Worm (Caenorhabditis elegans) whole organism, L2 larva: ENCODE results near the gene C10A4.1.

Experiments
- C34F6.9 ChIP-seq: fragments of 150-350 bp; optimal IDR thresholded peaks from 2 replicates; lab custom pipeline; 2014; ENCODE audit warnings: missing biosample characterization, missing genetic modification characterization
- F13H6.1 ChIP-seq: sonication (generic microtip); optimal IDR thresholded peaks from 2 replicates; lab custom pipeline; 2016; ENCODE audit warnings: missing genetic modification characterization, missing compliant biosample characterization
- R02D3.7 ChIP-seq: fragments of 150-350 bp; optimal IDR thresholded peaks from 2 replicates; lab custom pipeline; 2014; ENCODE audit warnings: missing biosample characterization, missing genetic modification characterization
- Y55F3AM.14 ChIP-seq: fragments of 200-800 bp; sonication (Bioruptor generic); optimal IDR thresholded peaks from 2 replicates; lab custom pipeline; 2018; ENCODE audit warnings: mild to moderate bottlenecking, missing genetic modification characterization, missing compliant biosample characterization
- ZK546.5 ChIP-seq: sonication (generic microtip); optimal IDR thresholded peaks from 2 replicates; lab custom pipeline; 2017; ENCODE audit warnings: missing biosample characterization, missing genetic modification characterization
- alr-1 ChIP-seq: fragments of 150-350 bp; optimal IDR thresholded peaks from 2 replicates; lab custom pipeline; 2014; ENCODE audit warnings: missing biosample characterization, missing genetic modification characterization
- aly-2 ChIP-seq: fragments of 150-350 bp; optimal IDR thresholded peaks from 2 replicates; lab custom pipeline; 2014; ENCODE audit warnings: missing biosample characterization, missing genetic modification characterization
- blmp-1 ChIP-seq: sonication (generic microtip); optimal IDR thresholded peaks from 2 replicates; lab custom pipeline; 2017; ENCODE audit warnings: missing genetic modification characterization, mild to moderate bottlenecking, missing compliant biosample characterization, antibody characterized with exemption, moderate library complexity; ENCODE audit not compliant: insufficient read depth
- ceh-16 ChIP-seq: fragments of 150-350 bp; optimal IDR thresholded peaks from 2 replicates; lab custom pipeline; 2014; ENCODE audit warnings: missing biosample characterization, missing genetic modification characterization
- ceh-82 ChIP-seq: fragments of 150-350 bp; optimal IDR thresholded peaks from 2 replicates; lab custom pipeline; 2014; ENCODE audit warnings: missing biosample characterization, missing genetic modification characterization
- dmd-4 ChIP-seq: sonication (generic microtip); optimal IDR thresholded peaks from 2 replicates; lab custom pipeline; 2017; ENCODE audit warnings: missing biosample characterization, missing genetic modification characterization
- elt-1 ChIP-seq: fragments of 150-350 bp; optimal IDR thresholded peaks from 2 replicates; lab custom pipeline; 2014; ENCODE audit warnings: missing biosample characterization, missing genetic modification characterization
- elt-3 ChIP-seq: sonication (generic microtip); optimal IDR thresholded peaks from 2 replicates; lab custom pipeline; 2017; ENCODE audit warnings: missing biosample characterization, missing genetic modification characterization
- fos-1 ChIP-seq: fragments of 150-350 bp; optimal IDR thresholded peaks from 2 replicates; lab custom pipeline; 2014; ENCODE audit warnings: missing biosample characterization, missing genetic modification characterization
- gmeb-1 ChIP-seq: fragments of 150-350 bp; optimal IDR thresholded peaks from 2 replicates; lab custom pipeline; 2014; ENCODE audit warnings: missing biosample characterization, missing genetic modification characterization
- lin-11 ChIP-seq: fragments of 150-350 bp; sonication (generic microtip); optimal IDR thresholded peaks from 2 replicates; lab custom pipeline; 2014; ENCODE audit warnings: missing biosample characterization, missing genetic modification characterization, inconsistent platforms, mixed read lengths
- lin-39 ChIP-seq: fragments of 150-350 bp; optimal IDR thresholded peaks from 2 replicates; lab custom pipeline; 2014; ENCODE audit warnings: missing biosample characterization, missing genetic modification reagents, missing genetic modification characterization
- mbf-1 ChIP-seq: sonication (generic microtip); optimal IDR thresholded peaks from 2 replicates; lab custom pipeline; 2017; ENCODE audit warnings: missing biosample characterization, missing genetic modification characterization
- nhr-10 ChIP-seq: sonication (generic microtip); optimal IDR thresholded peaks from 2 replicates; lab custom pipeline; 2017; ENCODE audit warnings: missing biosample characterization, missing genetic modification characterization
- nhr-11 ChIP-seq: fragments of 150-350 bp; optimal IDR thresholded peaks from 2 replicates; lab custom pipeline; 2014; ENCODE audit warnings: missing biosample characterization, missing genetic modification characterization
- nhr-129 ChIP-seq: fragments of 150-350 bp; optimal IDR thresholded peaks from 2 replicates; lab custom pipeline; 2014; ENCODE audit warnings: missing biosample characterization, missing genetic modification characterization
- nhr-21 ChIP-seq: fragments of 150-350 bp; optimal IDR thresholded peaks from 2 replicates; lab custom pipeline; 2014; ENCODE audit warnings: missing biosample characterization, missing genetic modification characterization
- nhr-23 ChIP-seq: fragments of 150-350 bp; optimal IDR thresholded peaks from 2 replicates; lab custom pipeline; 2014; ENCODE audit warnings: missing biosample characterization, missing genetic modification reagents, missing genetic modification characterization
- nhr-237 ChIP-seq: fragments of 150-350 bp; optimal IDR thresholded peaks from 2 replicates; lab custom pipeline; 2014; ENCODE audit warnings: missing biosample characterization, missing genetic modification characterization
- nhr-25 ChIP-seq: fragments of 150-350 bp; sonication (generic microtip); optimal IDR thresholded peaks from 3 replicates; lab custom pipeline; 2014; ENCODE audit warnings: missing biosample characterization, missing genetic modification characterization
- nhr-6 ChIP-seq: fragments of 150-350 bp; optimal IDR thresholded peaks from 2 replicates; lab custom pipeline; 2014; ENCODE audit warnings: missing biosample characterization, missing genetic modification characterization
- nhr-77 ChIP-seq: fragments of 150-350 bp; optimal IDR thresholded peaks from 2 replicates; lab custom pipeline; 2014; ENCODE audit warnings: missing biosample characterization, missing genetic modification characterization
- peb-1 ChIP-seq: fragments of 150-350 bp; optimal IDR thresholded peaks from 2 replicates; lab custom pipeline; 2014; ENCODE audit warnings: missing biosample characterization, missing genetic modification characterization
- skn-1 ChIP-seq: sonication (generic microtip); optimal IDR thresholded peaks from 2 replicates; lab custom pipeline; 2017; ENCODE audit warnings: missing biosample characterization, missing genetic modification characterization
- sma-3 ChIP-seq: sonication (generic microtip); optimal IDR thresholded peaks from 2 replicates; lab custom pipeline; 2016; ENCODE audit warnings: missing genetic modification reagents, missing genetic modification characterization, missing compliant biosample characterization
- sma-9 ChIP-seq, 2 experiments: fragments of 150-350 bp in 1 of 2; sonication (generic microtip) in 1 of 2; optimal IDR thresholded peaks; 2 replicates each; lab custom pipeline; 2014 to 2016; ENCODE audit warnings: missing genetic modification characterization in 2 of 2, mild to moderate bottlenecking in 1 of 2, missing biosample characterization in 1 of 2, missing compliant biosample characterization in 1 of 2, missing genetic modification reagents in 1 of 2, moderate library complexity in 1 of 2
- snpc-4 ChIP-seq: fragments of 150-350 bp; optimal IDR thresholded peaks from 2 replicates; lab custom pipeline; 2014; ENCODE audit warnings: missing biosample characterization, missing genetic modification characterization
- unc-39 ChIP-seq: fragments of 150-350 bp; optimal IDR thresholded peaks from 2 replicates; lab custom pipeline; 2014; ENCODE audit warnings: missing biosample characterization, missing genetic modification characterization
- unc-55 ChIP-seq: fragments of 150-350 bp; sonication (generic microtip); optimal IDR thresholded peaks from 3 replicates; lab custom pipeline; 2014; ENCODE audit warnings: missing biosample characterization, missing genetic modification reagents, missing genetic modification characterization
- zag-1 ChIP-seq: fragments of 150-350 bp; optimal IDR thresholded peaks from 2 replicates; lab custom pipeline; 2014; ENCODE audit warnings: missing biosample characterization, missing genetic modification characterization
- ztf-1 ChIP-seq: fragments of 200-800 bp; sonication (Bioruptor generic); conservative IDR thresholded peaks from 2 replicates; pipeline ENCODE4 v1.3.6; 2022; ENCODE audit warnings: missing genetic modification characterization, missing compliant biosample characterization
- ztf-11 ChIP-seq: sonication (generic microtip); optimal IDR thresholded peaks from 2 replicates; lab custom pipeline; 2017; ENCODE audit warnings: missing biosample characterization, missing genetic modification characterization
- ztf-4 ChIP-seq: fragments of 150-350 bp; optimal IDR thresholded peaks from 2 replicates; lab custom pipeline; 2014; ENCODE audit warnings: missing biosample characterization, missing genetic modification characterization

C10A4.1 gene

DNA sequence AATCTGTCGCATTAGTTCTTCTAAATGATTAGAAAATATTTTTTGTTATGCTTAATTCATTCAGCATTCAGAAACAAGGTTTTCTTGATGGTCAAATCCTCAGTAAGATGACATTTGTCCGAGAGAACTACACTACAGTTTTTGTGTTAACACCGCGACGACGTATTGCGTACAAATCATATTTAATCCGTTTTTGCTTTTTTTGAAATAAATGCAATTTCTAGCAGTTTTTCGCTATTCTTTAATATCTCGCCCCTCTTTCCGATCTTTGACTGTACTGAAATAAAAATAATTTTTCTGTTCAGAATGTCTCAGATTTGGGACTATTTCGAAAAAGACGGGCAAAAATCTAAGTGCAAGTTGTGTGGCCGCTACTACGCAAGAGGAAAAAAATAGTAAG, at the start of gene C10A4.1:
TSS of gene C10A4.1 (plus strand) at position 301 of the 400 bp plus-strand sequence.
- TF ChIP-seq nhr-6 = no peak
- TF ChIP-seq elt-3 = no peak
- TF ChIP-seq unc-39 (tag; lab: Kevin White, UChicago) = no peak
- no peak for TF ChIP-seq ztf-11 (tag; lab: Kevin White, UChicago)
- TF ChIP-seq fos-1 = no peak
- no peak for TF ChIP-seq lin-39 (tag; lab: Kevin White, UChicago)
- TF ChIP-seq mbf-1 (tag; lab: Kevin White, UChicago) = no peak

DNA sequence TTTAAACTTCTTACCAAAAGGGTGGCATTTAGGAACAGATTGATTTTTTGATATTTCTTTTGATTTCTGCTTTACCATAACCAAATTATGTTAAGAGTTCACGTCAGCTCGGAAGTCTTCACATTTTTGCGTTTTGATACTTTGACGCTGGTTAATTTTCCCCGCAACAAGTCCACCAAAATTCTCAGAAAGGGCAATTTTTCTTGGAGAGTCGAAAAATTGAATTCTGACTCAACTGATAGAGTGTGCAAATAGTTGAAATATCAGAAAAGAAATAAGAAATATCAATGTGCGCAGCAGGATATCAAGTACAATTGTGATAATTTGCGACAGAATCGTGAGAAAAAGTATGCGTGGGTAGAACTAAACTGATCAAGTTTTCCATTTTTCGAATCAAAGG, 46.4 kb upstream of the C10A4.1 start:
- TF ChIP-seq nhr-11 (no peak), aly-2 (tag; lab: Kevin White, UChicago) (no peak), snpc-4 (tag; lab: Kevin White, UChicago) (no peak), gmeb-1 (no peak), alr-1 (tag; lab: Kevin White, UChicago) (no peak), Y55F3AM.14 (GFP tag; lab: Kevin White, UChicago) (no peak), dmd-4 (tag; lab: Kevin White, UChicago) (no peak), unc-39 (tag; lab: Kevin White, UChicago) (no peak), C34F6.9 (tag; lab: Kevin White, UChicago) (no peak), ceh-82 (tag; lab: Kevin White, UChicago) (no peak), lin-11 (tag; lab: Kevin White, UChicago) (no peak), unc-55 (GFP tag; lab: Kevin White, UChicago) (no peak), peb-1 (tag; lab: Kevin White, UChicago) (no peak), nhr-129 (no peak), ztf-11 (tag; lab: Kevin White, UChicago) (no peak)

- no peak for TF ChIP-seq alr-1 (tag; lab: Kevin White, UChicago)
- no peak for TF ChIP-seq sma-9 (GFP tag; optimal IDR thresholded peaks at IDR 0.05; lab: Kevin White, UChicago)
- no peak for TF ChIP-seq sma-9 (tag; optimal IDR thresholded peaks at IDR 0.05; lab: Kevin White, UChicago)
- TF ChIP-seq nhr-77 = no peak
- TF ChIP-seq blmp-1 = no peak
- TF ChIP-seq dmd-4 (tag; lab: Kevin White, UChicago) = no peak
- TF ChIP-seq fos-1 = no peak
- no peak for TF ChIP-seq unc-39 (tag; lab: Kevin White, UChicago)
- no peak for TF ChIP-seq gmeb-1
- TF ChIP-seq nhr-11 = no peak
- TF ChIP-seq snpc-4 (tag; lab: Kevin White, UChicago) = no peak
- TF ChIP-seq ceh-16 (tag; lab: Kevin White, UChicago) = no peak
- no peak for TF ChIP-seq elt-3
- TF ChIP-seq F13H6.1 (tag; lab: Kevin White, UChicago) = no peak
- TF ChIP-seq C34F6.9 (tag; lab: Kevin White, UChicago) = no peak
- TF ChIP-seq nhr-25 (tag; lab: Kevin White, UChicago) = no peak
- no peak for TF ChIP-seq nhr-237 (tag; lab: Kevin White, UChicago)
- no peak for TF ChIP-seq skn-1
- TF ChIP-seq, all 48 proteins: peak for 0
These were observed 44.2 kb upstream of the C10A4.1 start for ce11 chrX:7371945-7372344.

ce11 chrX:7376941-7377340, 39.2 kb upstream of the C10A4.1 start, which contains the start of gene npr-8:
Gene npr-8, plus strand, starts transcription at chrX:7377302.
- no peak for TF ChIP-seq nhr-21 (tag; lab: Kevin White, UChicago)
- TF ChIP-seq unc-39 (tag; lab: Kevin White, UChicago) = no peak
- TF ChIP-seq sma-9 (GFP tag; optimal IDR thresholded peaks at IDR 0.05; lab: Kevin White, UChicago) = no peak
- no peak for TF ChIP-seq sma-9 (tag; optimal IDR thresholded peaks at IDR 0.05; lab: Kevin White, UChicago)
- no peak for TF ChIP-seq ceh-82 (tag; lab: Kevin White, UChicago)
- TF ChIP-seq elt-3 = no peak

DNA sequence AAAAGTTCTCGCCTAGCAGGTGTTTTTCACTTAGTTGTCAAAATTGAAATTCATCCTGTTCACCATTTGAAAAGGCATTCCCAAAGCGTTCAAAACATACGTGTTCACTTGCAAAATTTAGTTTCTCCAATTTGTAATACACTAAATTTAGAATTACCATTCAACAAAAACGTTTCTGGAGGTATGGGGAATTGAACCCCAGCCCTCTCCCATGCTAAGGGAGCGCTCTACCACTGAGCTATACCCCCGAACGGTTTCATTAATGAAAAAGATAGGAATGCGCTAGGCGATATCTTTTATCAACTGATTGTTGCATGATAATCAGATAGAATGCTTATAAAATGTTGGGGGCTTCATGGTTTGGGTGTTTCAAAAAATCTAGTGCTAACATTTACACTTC, 37.6 kb upstream of the C10A4.1 start:
- no peak for TF ChIP-seq unc-55 (GFP tag; lab: Kevin White, UChicago)
- no peak for TF ChIP-seq ztf-4 (tag; lab: Kevin White, UChicago)
- no peak for TF ChIP-seq gmeb-1
- no peak for TF ChIP-seq nhr-129
- no peak for TF ChIP-seq sma-3
- no peak for TF ChIP-seq ZK546.5

- TF ChIP-seq nhr-10 = no peak
- TF ChIP-seq R02D3.7 (tag; lab: Kevin White, UChicago) = no peak
- no peak for TF ChIP-seq unc-39 (tag; lab: Kevin White, UChicago)
- no peak for TF ChIP-seq nhr-23 (tag; lab: Kevin White, UChicago)
- no peak for TF ChIP-seq zag-1
- TF ChIP-seq F13H6.1 (tag; lab: Kevin White, UChicago) = no peak
- no peak for TF ChIP-seq nhr-6
- no peak for TF ChIP-seq blmp-1
- TF ChIP-seq ceh-16 (tag; lab: Kevin White, UChicago) = no peak
- no peak for TF ChIP-seq nhr-237 (tag; lab: Kevin White, UChicago)
- TF ChIP-seq ztf-4 (tag; lab: Kevin White, UChicago) = no peak
- no peak for TF ChIP-seq elt-1 (tag; lab: Kevin White, UChicago)
- TF ChIP-seq ztf-1 = no peak
- TF ChIP-seq, all 48 proteins: peak for 0
These were observed 25.9 kb upstream of the C10A4.1 start, which contains the start of gene C10A4.6 for ce11 chrX:7390270-7390669. Gene C10A4.6, plus strand, starts transcription at chrX:7390570.
